Worm (Caenorhabditis elegans) whole organism, L2 larva: ENCODE data around the gene F38E1.3.

Experiments
- C34F6.9 ChIP-seq: fragments of 150-350 bp; optimal IDR thresholded peaks from 2 replicates; lab custom pipeline; 2014; ENCODE audit warnings: missing biosample characterization, missing genetic modification characterization
- F13H6.1 ChIP-seq: sonication (generic microtip); optimal IDR thresholded peaks from 2 replicates; lab custom pipeline; 2016; ENCODE audit warnings: missing genetic modification characterization, missing compliant biosample characterization
- ZK546.5 ChIP-seq: sonication (generic microtip); optimal IDR thresholded peaks from 2 replicates; lab custom pipeline; 2017; ENCODE audit warnings: missing biosample characterization, missing genetic modification characterization
- alr-1 ChIP-seq: fragments of 150-350 bp; optimal IDR thresholded peaks from 2 replicates; lab custom pipeline; 2014; ENCODE audit warnings: missing biosample characterization, missing genetic modification characterization
- aly-2 ChIP-seq: fragments of 150-350 bp; optimal IDR thresholded peaks from 2 replicates; lab custom pipeline; 2014; ENCODE audit warnings: missing biosample characterization, missing genetic modification characterization
- ama-1 ChIP-seq: fragments of 150-350 bp; optimal IDR thresholded peaks from 2 replicates; lab custom pipeline; 2018; ENCODE audit warnings: inconsistent platforms
- ceh-16 ChIP-seq: fragments of 150-350 bp; optimal IDR thresholded peaks from 2 replicates; lab custom pipeline; 2014; ENCODE audit warnings: missing biosample characterization, missing genetic modification characterization
- ceh-82 ChIP-seq: fragments of 150-350 bp; optimal IDR thresholded peaks from 2 replicates; lab custom pipeline; 2014; ENCODE audit warnings: missing biosample characterization, missing genetic modification characterization
- crh-2 ChIP-seq: sonication (generic microtip); optimal IDR thresholded peaks from 2 replicates; lab custom pipeline; 2017; ENCODE audit warnings: missing biosample characterization, missing genetic modification characterization
- dmd-4 ChIP-seq: sonication (generic microtip); optimal IDR thresholded peaks from 2 replicates; lab custom pipeline; 2017; ENCODE audit warnings: missing biosample characterization, missing genetic modification characterization
- egl-27 ChIP-seq: sonication (generic microtip); optimal IDR thresholded peaks from 3 replicates; lab custom pipeline; 2017; ENCODE audit warnings: missing biosample characterization, missing genetic modification reagents, missing genetic modification characterization
- elt-3 ChIP-seq: sonication (generic microtip); optimal IDR thresholded peaks from 2 replicates; lab custom pipeline; 2017; ENCODE audit warnings: missing biosample characterization, missing genetic modification characterization
- fos-1 ChIP-seq: fragments of 150-350 bp; optimal IDR thresholded peaks from 2 replicates; lab custom pipeline; 2014; ENCODE audit warnings: missing biosample characterization, missing genetic modification characterization
- lin-11 ChIP-seq: fragments of 150-350 bp; sonication (generic microtip); optimal IDR thresholded peaks from 2 replicates; lab custom pipeline; 2014; ENCODE audit warnings: missing biosample characterization, missing genetic modification characterization, inconsistent platforms, mixed read lengths
- lin-39 ChIP-seq: fragments of 150-350 bp; optimal IDR thresholded peaks from 2 replicates; lab custom pipeline; 2014; ENCODE audit warnings: missing biosample characterization, missing genetic modification reagents, missing genetic modification characterization
- lsy-2 ChIP-seq, 2 experiments: fragments of 150-350 bp in 1 of 2; sonication (generic microtip) in 1 of 2; optimal IDR thresholded peaks; 2 replicates each; lab custom pipeline; 2014 to 2017; ENCODE audit warnings: missing biosample characterization in 2 of 2, missing genetic modification characterization in 2 of 2
- mab-5 ChIP-seq: fragments of 150-350 bp; optimal IDR thresholded peaks from 2 replicates; lab custom pipeline; 2014; ENCODE audit warnings: missing biosample characterization, missing genetic modification characterization
- mdl-1 ChIP-seq, 2 experiments: fragments of 150-350 bp in 1 of 2; sonication (generic microtip) in 1 of 2; optimal IDR thresholded peaks; 2 replicates each; lab custom pipeline; 2017; ENCODE audit warnings: missing biosample characterization in 2 of 2, missing genetic modification characterization in 2 of 2
- nhr-10 ChIP-seq: sonication (generic microtip); optimal IDR thresholded peaks from 2 replicates; lab custom pipeline; 2017; ENCODE audit warnings: missing biosample characterization, missing genetic modification characterization
- nhr-11 ChIP-seq: fragments of 150-350 bp; optimal IDR thresholded peaks from 2 replicates; lab custom pipeline; 2014; ENCODE audit warnings: missing biosample characterization, missing genetic modification characterization
- nhr-12 ChIP-seq: fragments of 150-350 bp; optimal IDR thresholded peaks from 2 replicates; lab custom pipeline; 2014; ENCODE audit warnings: missing biosample characterization, missing genetic modification characterization
- nhr-237 ChIP-seq: fragments of 150-350 bp; optimal IDR thresholded peaks from 2 replicates; lab custom pipeline; 2014; ENCODE audit warnings: missing biosample characterization, missing genetic modification characterization
- nhr-25 ChIP-seq: fragments of 150-350 bp; sonication (generic microtip); optimal IDR thresholded peaks from 3 replicates; lab custom pipeline; 2014; ENCODE audit warnings: missing biosample characterization, missing genetic modification characterization
- nhr-77 ChIP-seq: fragments of 150-350 bp; optimal IDR thresholded peaks from 2 replicates; lab custom pipeline; 2014; ENCODE audit warnings: missing biosample characterization, missing genetic modification characterization
- peb-1 ChIP-seq: fragments of 150-350 bp; optimal IDR thresholded peaks from 2 replicates; lab custom pipeline; 2014; ENCODE audit warnings: missing biosample characterization, missing genetic modification characterization
- sem-4 ChIP-seq: fragments of 150-350 bp; optimal IDR thresholded peaks from 2 replicates; lab custom pipeline; 2014; ENCODE audit warnings: missing biosample characterization, missing genetic modification reagents, missing genetic modification characterization
- skn-1 ChIP-seq: sonication (generic microtip); optimal IDR thresholded peaks from 2 replicates; lab custom pipeline; 2017; ENCODE audit warnings: missing biosample characterization, missing genetic modification characterization
- sma-3 ChIP-seq: sonication (generic microtip); optimal IDR thresholded peaks from 2 replicates; lab custom pipeline; 2016; ENCODE audit warnings: missing genetic modification reagents, missing genetic modification characterization, missing compliant biosample characterization
- sma-9 ChIP-seq, 2 experiments: fragments of 150-350 bp in 1 of 2; sonication (generic microtip) in 1 of 2; optimal IDR thresholded peaks; 2 replicates each; lab custom pipeline; 2014 to 2016; ENCODE audit warnings: missing genetic modification characterization in 2 of 2, mild to moderate bottlenecking in 1 of 2, missing biosample characterization in 1 of 2, missing compliant biosample characterization in 1 of 2, missing genetic modification reagents in 1 of 2, moderate library complexity in 1 of 2
- snpc-4 ChIP-seq: fragments of 150-350 bp; optimal IDR thresholded peaks from 2 replicates; lab custom pipeline; 2014; ENCODE audit warnings: missing biosample characterization, missing genetic modification characterization
- unc-39 ChIP-seq: fragments of 150-350 bp; optimal IDR thresholded peaks from 2 replicates; lab custom pipeline; 2014; ENCODE audit warnings: missing biosample characterization, missing genetic modification characterization
- unc-55 ChIP-seq: fragments of 150-350 bp; sonication (generic microtip); optimal IDR thresholded peaks from 3 replicates; lab custom pipeline; 2014; ENCODE audit warnings: missing biosample characterization, missing genetic modification reagents, missing genetic modification characterization
- unc-62 ChIP-seq: fragments of 150-350 bp; optimal IDR thresholded peaks from 2 replicates; lab custom pipeline; 2014; ENCODE audit warnings: missing biosample characterization, missing genetic modification reagents, missing genetic modification characterization
- ztf-1 ChIP-seq: fragments of 200-800 bp; sonication (Bioruptor generic); conservative IDR thresholded peaks from 2 replicates; pipeline ENCODE4 v1.3.6; 2022; ENCODE audit warnings: missing genetic modification characterization, missing compliant biosample characterization
- ztf-11 ChIP-seq: sonication (generic microtip); optimal IDR thresholded peaks from 2 replicates; lab custom pipeline; 2017; ENCODE audit warnings: missing biosample characterization, missing genetic modification characterization
- ztf-4 ChIP-seq: fragments of 150-350 bp; optimal IDR thresholded peaks from 2 replicates; lab custom pipeline; 2014; ENCODE audit warnings: missing biosample characterization, missing genetic modification characterization

Gene F38E1.3

DNA sequence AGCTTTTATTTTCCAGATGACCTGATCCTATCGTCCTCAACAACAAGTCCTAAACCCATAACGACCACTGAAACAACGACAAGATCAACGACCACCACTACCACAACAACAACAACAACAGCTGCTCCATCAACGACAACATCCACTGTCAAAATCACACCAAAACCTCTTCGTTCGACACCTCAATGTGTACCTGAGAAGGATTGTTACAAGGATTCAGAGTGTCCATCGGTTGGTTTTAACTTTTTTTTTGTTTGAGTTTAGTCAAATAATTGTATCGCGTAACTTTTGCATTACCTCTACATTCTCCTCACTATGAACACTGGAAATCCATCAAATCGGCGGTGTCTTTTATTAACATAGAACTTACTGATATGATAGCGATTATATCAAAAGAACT is 4.1 kb downstream of the F38E1.3 start:
- TF ChIP-seq unc-55: no peak
- TF ChIP-seq mdl-1 (tag; optimal IDR thresholded peaks at IDR 0.05; lab: Kevin White, UChicago): no peak
- TF ChIP-seq ztf-4 (tag; lab: Kevin White, UChicago): no peak
- no peak for TF ChIP-seq sem-4 (tag; lab: Kevin White, UChicago)
- TF ChIP-seq alr-1 (tag; lab: Kevin White, UChicago): no peak
- TF ChIP-seq nhr-10 (tag; lab: Kevin White, UChicago): no peak
- TF ChIP-seq ama-1 (lab: Kevin White, UChicago): no peak
- TF ChIP-seq ceh-82: no peak
- TF ChIP-seq ZK546.5: no peak
- no peak for TF ChIP-seq sma-3 (GFP tag; lab: Kevin White, UChicago)
- no peak for TF ChIP-seq nhr-25 (tag; lab: Kevin White, UChicago)
- no peak for TF ChIP-seq C34F6.9
- no peak for TF ChIP-seq fos-1
- no peak for TF ChIP-seq nhr-11 (tag; lab: Kevin White, UChicago)
- no peak for TF ChIP-seq ztf-11
- no peak for TF ChIP-seq skn-1 (tag; lab: Kevin White, UChicago)
- TF ChIP-seq lin-11 (tag; lab: Kevin White, UChicago): no peak
- TF ChIP-seq ztf-1 (GFP tag; lab: Robert Waterston, UW): no peak
- no peak for TF ChIP-seq egl-27 (tag; lab: Kevin White, UChicago)
- TF ChIP-seq, all 48 proteins: peak for 0

DNA sequence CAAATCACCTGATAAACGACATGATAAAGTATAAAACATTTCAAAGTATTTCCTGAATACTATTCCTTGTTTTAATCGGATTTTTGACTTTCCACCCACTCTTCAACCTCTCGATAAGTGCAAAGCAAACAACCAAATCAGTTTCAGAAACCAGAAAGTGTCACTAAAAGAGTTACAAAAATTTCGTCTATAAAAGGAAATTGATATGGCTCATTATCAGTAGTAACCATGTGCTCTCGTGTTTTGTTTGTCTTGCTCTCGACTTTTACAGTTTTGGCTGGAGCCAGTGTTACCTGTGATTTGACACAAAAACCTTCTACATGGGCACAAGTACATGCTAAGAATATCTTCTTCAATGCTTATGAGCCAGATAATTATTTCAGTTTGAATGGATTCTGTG is 7.8 kb downstream of the F38E1.3 start, which contains the start of gene F52E1.14:
Gene F52E1.14 (plus strand): TSS at position 207 of the 400 bp plus-strand sequence.
- TF ChIP-seq lin-39 (tag; lab: Kevin White, UChicago) (no peak), aly-2 (tag; lab: Kevin White, UChicago) (no peak), mdl-1 (tag; optimal IDR thresholded peaks at IDR 0.05; lab: Kevin White, UChicago) (no peak), lsy-2 (tag; optimal IDR thresholded peaks at IDR 0.05; lab: Kevin White, UChicago) (no peak), nhr-237 (no peak), fos-1 (peak; percentile 67), snpc-4 (tag; lab: Kevin White, UChicago) (no peak), crh-2 (peak; percentile 51), F13H6.1 (tag; lab: Kevin White, UChicago) (peak; percentile 39), sma-9 (GFP tag; optimal IDR thresholded peaks at IDR 0.05; lab: Kevin White, UChicago) (peak; percentile 51), sma-9 (tag; optimal IDR thresholded peaks at IDR 0.05; lab: Kevin White, UChicago) (no peak), nhr-12 (tag; lab: Kevin White, UChicago) (no peak)

- TF ChIP-seq C34F6.9 (no peak), ZK546.5 (no peak), lin-39 (tag; lab: Kevin White, UChicago) (no peak), F13H6.1 (tag; lab: Kevin White, UChicago) (no peak), lsy-2 (tag; optimal IDR thresholded peaks at IDR 0.05; lab: Kevin White, UChicago) (no peak), sma-9 (GFP tag; optimal IDR thresholded peaks at IDR 0.05; lab: Kevin White, UChicago) (no peak), sma-9 (tag; optimal IDR thresholded peaks at IDR 0.05; lab: Kevin White, UChicago) (no peak), crh-2 (no peak), mab-5 (tag; lab: Kevin White, UChicago) (no peak), elt-3 (tag; lab: Kevin White, UChicago) (no peak), peb-1 (tag; lab: Kevin White, UChicago) (no peak), unc-62 (GFP tag; lab: Kevin White, UChicago) (no peak), ama-1 (lab: Kevin White, UChicago) (no peak), nhr-77 (no peak), ztf-1 (GFP tag; lab: Robert Waterston, UW) (no peak), dmd-4 (tag; lab: Kevin White, UChicago) (no peak), nhr-12 (tag; lab: Kevin White, UChicago) (no peak), nhr-11 (tag; lab: Kevin White, UChicago) (no peak), unc-39 (tag; lab: Kevin White, UChicago) (no peak), nhr-25 (tag; lab: Kevin White, UChicago) (no peak), sem-4 (tag; lab: Kevin White, UChicago) (no peak)
Observed at ce11 chrV:8384809-8385208, 8.9 kb downstream of the F38E1.3 start.

DNA sequence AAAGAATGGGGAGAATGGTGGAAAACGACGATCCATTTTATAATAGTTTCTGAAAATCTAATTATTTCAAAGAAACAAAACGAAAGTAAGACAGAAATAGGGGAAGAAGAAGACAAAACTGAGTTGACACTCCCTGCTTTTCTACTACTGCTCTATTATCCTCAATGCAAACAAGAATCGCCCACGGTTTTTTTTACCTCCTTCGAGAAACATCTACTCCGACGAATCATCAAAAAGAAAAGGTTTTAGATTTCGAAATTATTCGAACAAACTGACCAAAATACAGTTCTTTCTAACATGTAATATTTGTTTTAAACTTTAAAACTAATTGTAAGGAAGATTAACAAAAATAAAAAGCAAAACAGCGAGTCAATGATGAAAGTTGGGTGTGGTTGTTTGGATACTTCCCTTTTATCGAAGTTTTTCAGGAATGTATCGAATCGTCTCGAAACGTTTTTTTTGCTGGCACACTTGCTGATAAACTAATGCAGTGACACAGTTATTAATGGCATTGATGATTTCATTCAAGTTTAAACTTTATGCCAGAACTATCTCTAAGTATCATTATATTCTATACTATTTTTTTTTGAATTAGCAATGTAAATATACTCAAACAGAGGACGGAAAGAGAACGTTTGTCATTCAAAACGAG is 10.1 kb downstream of the F38E1.3 start, which contains the start of gene hsp-17:
Gene hsp-17 (minus strand): TSS at position 51 of the 652 bp plus-strand sequence.
- TF ChIP-seq fos-1 (peak; percentile 65), ceh-16 (no peak), sma-9 (GFP tag; optimal IDR thresholded peaks at IDR 0.05; lab: Kevin White, UChicago) (peak; percentile 30), sma-9 (tag; optimal IDR thresholded peaks at IDR 0.05; lab: Kevin White, UChicago) (no peak)
